Worm (Caenorhabditis elegans): ENCODE measurements around the gene F58H1.7.

DNA sequence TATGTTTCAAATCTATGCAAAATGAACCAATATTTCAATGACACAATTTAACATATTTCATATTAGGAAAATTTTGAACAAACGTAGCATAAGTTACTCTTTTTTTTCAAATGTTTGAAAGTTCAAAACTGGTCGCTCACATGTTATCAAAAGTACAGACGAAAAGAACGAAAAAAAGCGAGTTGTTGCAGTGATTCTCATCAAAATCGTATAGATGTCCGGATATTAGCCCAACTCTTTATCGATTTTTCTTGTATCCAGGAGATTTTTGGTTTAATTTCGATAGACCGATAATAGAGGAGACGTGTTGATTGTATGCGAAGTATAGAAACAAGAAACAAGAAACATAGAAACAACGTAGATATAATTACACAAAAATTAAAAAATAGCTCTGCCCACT is 24.3 kb downstream of the F58H1.7 start:
- TF ChIP-seq hlh-15 (tag; optimal IDR thresholded peaks at IDR 0.05) (no peak), lim-6 (tag; optimal IDR thresholded peaks at IDR 0.05) (no peak), sdc-2 (tag; optimal IDR thresholded peaks at IDR 0.05) (no peak), pha-4 (tag; optimal IDR thresholded peaks at IDR 0.05) (no peak), fax-1 (tag; optimal IDR thresholded peaks at IDR 0.05) (no peak), dve-1 (tag; optimal IDR thresholded peaks at IDR 0.05) (no peak), nfya-1 (tag; optimal IDR thresholded peaks at IDR 0.05) (no peak)

All from whole organism, late embryonic.